Worm (Caenorhabditis elegans): Measurements from ENCODE around the gene Y43F8C.11.

DNA sequence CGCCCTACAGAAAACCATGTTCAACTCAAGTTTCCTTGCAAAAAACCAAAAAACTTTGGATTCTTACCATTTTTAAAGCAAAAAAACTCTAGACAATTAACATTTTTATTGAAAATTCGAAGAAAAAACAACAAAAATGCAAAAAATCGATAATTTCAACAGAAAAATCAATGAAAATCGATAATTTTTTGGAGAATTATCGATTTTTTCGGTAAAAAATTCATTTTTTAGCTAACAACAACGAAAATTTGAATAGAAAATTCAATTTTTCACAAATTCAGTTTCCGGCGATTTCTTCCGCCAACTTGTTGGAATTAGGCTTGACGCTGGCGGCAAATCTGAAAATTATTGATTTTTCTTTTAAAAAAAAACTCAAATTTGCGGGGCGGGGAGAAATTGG is 37.1 kb upstream of the Y43F8C.11 start:
- TF ChIP-seq tbx-2 (tag; optimal IDR thresholded peaks at IDR 0.05) (no peak), nfya-1 (tag; optimal IDR thresholded peaks at IDR 0.05) (no peak), pat-9 (tag; optimal IDR thresholded peaks at IDR 0.05) (no peak), mec-3 (tag; optimal IDR thresholded peaks at IDR 0.05; ENCODE audit: borderline replicate concordance) (no peak), ceh-22 (tag; optimal IDR thresholded peaks at IDR 0.05) (no peak), hlh-13 (GFP tag; optimal IDR thresholded peaks at IDR 0.05) (no peak), F13H6.1 (tag; optimal IDR thresholded peaks at IDR 0.05) (no peak), zip-5 (tag; optimal IDR thresholded peaks at IDR 0.05) (no peak), syd-9 (tag; optimal IDR thresholded peaks at IDR 0.05) (no peak), unc-42 (tag; optimal IDR thresholded peaks at IDR 0.05) (no peak), hlh-6 (tag; optimal IDR thresholded peaks at IDR 0.05) (no peak)

Data from whole organism, late embryonic.